Worm (Caenorhabditis elegans): ENCODE data around the gene taf-11.1.

Gene taf-11.1

DNA sequence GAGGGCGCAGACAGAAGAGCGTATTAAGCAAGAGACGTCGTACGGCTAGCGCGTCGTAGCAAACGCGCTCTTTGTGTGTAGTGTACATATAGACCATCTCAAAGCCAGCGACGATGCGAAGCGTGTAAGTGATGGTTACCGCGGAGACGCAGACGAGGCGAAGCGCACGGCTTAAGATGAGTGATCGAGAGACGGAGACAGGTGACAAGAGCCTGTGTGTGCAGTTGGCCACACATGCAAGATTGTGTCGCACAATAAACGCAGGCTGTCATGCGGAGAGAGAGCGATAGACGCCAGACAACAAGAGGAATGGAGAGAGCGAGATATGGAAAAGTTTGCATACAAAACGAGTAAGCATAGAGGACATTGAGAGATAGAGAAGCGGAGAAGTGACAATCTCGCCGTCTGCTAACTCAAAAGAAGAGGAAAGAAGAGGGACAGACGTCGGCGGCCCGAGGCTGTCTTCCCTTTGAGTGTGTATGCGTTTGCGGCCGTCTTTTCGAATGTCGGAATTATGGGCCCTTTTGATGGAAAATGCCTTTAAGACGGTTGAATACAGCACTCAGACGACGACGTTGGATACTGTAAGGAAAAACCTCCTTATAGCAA, 32.1 kb upstream of the taf-11.1 start (continued):
- no peak for TF ChIP-seq unc-130 (tag; optimal IDR thresholded peaks at IDR 0.05)
- TF ChIP-seq isw-1 (GFP tag; IDR thresholded peaks at IDR 0.05): peak; percentile 81
- TF ChIP-seq lin-15B (tag; optimal IDR thresholded peaks at IDR 0.05): no peak
- no peak for TF ChIP-seq nhr-237 (tag; optimal IDR thresholded peaks at IDR 0.05)
- peak; percentile 86 for TF ChIP-seq C04F5.9 (tag; optimal IDR thresholded peaks at IDR 0.05)
- TF ChIP-seq lin-39 (tag; optimal IDR thresholded peaks at IDR 0.05): peak; percentile 84
- peak; percentile 91 for TF ChIP-seq hpl-2 (GFP tag; optimal IDR thresholded peaks at IDR 0.05)
- TF ChIP-seq nhr-20 (tag; optimal IDR thresholded peaks at IDR 0.05): peak; percentile 97
- TF ChIP-seq nhr-77 (tag; optimal IDR thresholded peaks at IDR 0.05): peak; percentile 50
- TF ChIP-seq ceh-8 (GFP tag; optimal IDR thresholded peaks at IDR 0.05): peak; percentile 44
- TF ChIP-seq nhr-84 (tag; optimal IDR thresholded peaks at IDR 0.05): no peak
- TF ChIP-seq fos-1 (tag; optimal IDR thresholded peaks at IDR 0.05): peak; percentile 54
- TF ChIP-seq aha-1 (tag; optimal IDR thresholded peaks at IDR 0.05): peak; percentile 1
- peak; percentile 93 for TF ChIP-seq nhr-19 (GFP tag; conservative IDR thresholded peaks at IDR 0.05)
- TF ChIP-seq alr-1 (tag; optimal IDR thresholded peaks at IDR 0.05; ENCODE audit: borderline replicate concordance): no peak
- TF ChIP-seq egl-27 (tag; optimal IDR thresholded peaks at IDR 0.05): peak in 1 of 2 experiments; percentile 73
- peak; percentile 19 to 45 (median 22) for TF ChIP-seq dpl-1 (GFP tag; optimal IDR thresholded peaks at IDR 0.05)
- peak; percentile 95 for TF ChIP-seq ztf-4 (tag; optimal IDR thresholded peaks at IDR 0.05)
- peak; percentile 84 for TF ChIP-seq mef-2 (tag; optimal IDR thresholded peaks at IDR 0.05)
- TF ChIP-seq efl-1 (optimal IDR thresholded peaks at IDR 0.05): peak; percentile 92 to 99
- TF ChIP-seq efl-1 (GFP tag; optimal IDR thresholded peaks at IDR 0.05 in 1 of 2): peak; percentile 38 to 93
- TF ChIP-seq nhr-47 (tag; optimal IDR thresholded peaks at IDR 0.05): peak; percentile 97
- TF ChIP-seq nhr-28 (tag; optimal IDR thresholded peaks at IDR 0.05): peak; percentile 49
- peak; percentile 96 for TF ChIP-seq dsc-1 (tag; optimal IDR thresholded peaks at IDR 0.05)
- peak in 1 of 2 experiments; percentile 54 for TF ChIP-seq mdl-1 (tag; optimal IDR thresholded peaks at IDR 0.05)
- peak; percentile 98 for TF ChIP-seq swsn-7 (tag; optimal IDR thresholded peaks at IDR 0.05)
- TF ChIP-seq ceh-88 (GFP tag; IDR thresholded peaks at IDR 0.05): peak; percentile 78
- peak; percentile 59 for TF ChIP-seq lin-13 (GFP tag; optimal IDR thresholded peaks at IDR 0.05)
- TF ChIP-seq nhr-85 (tag): peak; percentile 99

DNA sequence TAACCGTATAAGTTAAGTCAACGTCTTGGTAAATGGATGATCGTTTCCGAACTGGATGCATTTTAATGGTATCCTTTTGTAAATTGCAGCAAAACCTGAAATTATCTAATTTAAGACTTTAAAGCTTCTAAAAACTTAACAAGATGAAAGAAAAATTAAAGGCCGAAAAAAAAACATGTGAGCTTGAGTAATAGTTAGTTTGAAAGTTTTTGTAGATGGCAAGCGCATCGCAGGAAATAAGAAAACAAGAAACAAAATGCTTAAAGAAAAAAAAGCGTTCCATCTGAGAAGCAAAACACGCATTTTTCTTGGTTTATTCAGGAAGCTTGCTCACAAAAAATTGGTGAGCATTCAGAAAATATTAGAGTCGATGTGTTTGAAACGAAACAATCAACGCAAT, 19.2 kb upstream of the taf-11.1 start, which contains the start of gene rab-37:
Gene rab-37 (minus strand): TSS at position 101 of the 400 bp plus-strand sequence.
- TF ChIP-seq C04F5.9 (tag; optimal IDR thresholded peaks at IDR 0.05) (no peak), nhr-47 (tag; optimal IDR thresholded peaks at IDR 0.05) (no peak), nhr-20 (tag; optimal IDR thresholded peaks at IDR 0.05) (no peak), fkh-8 (tag; optimal IDR thresholded peaks at IDR 0.05) (no peak), ztf-11 (tag; optimal IDR thresholded peaks at IDR 0.05) (no peak), mdl-1 (tag; optimal IDR thresholded peaks at IDR 0.05) (no peak), elt-2 (tag; optimal IDR thresholded peaks at IDR 0.05) (no peak), efl-3 (GFP tag; optimal IDR thresholded peaks at IDR 0.05) (no peak)

DNA sequence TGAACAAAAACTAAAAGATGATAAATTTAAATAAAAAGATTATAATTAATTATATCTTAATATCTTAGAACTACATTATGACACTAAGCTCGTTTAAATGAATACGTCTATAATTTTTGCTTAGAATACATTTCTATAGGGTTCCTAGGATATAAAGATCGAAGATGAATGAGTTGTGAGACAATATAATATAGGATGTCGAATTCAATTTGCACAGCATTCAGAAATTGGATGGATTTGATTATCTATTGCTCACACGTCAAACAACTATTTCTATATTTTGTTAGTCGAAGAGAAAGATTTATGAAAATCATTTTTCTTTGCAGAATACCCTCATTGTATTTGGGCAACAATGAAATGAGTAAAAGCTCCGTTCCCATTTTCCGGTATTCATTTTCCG, 16.0 kb upstream of the taf-11.1 start:
- TF ChIP-seq lin-14 (GFP tag; optimal IDR thresholded peaks at IDR 0.05): peak; percentile 26
- peak; percentile 43 for TF ChIP-seq fkh-10 (GFP tag; optimal IDR thresholded peaks at IDR 0.05)
- no peak for TF ChIP-seq F16B12.6 (tag; optimal IDR thresholded peaks at IDR 0.05)

DNA sequence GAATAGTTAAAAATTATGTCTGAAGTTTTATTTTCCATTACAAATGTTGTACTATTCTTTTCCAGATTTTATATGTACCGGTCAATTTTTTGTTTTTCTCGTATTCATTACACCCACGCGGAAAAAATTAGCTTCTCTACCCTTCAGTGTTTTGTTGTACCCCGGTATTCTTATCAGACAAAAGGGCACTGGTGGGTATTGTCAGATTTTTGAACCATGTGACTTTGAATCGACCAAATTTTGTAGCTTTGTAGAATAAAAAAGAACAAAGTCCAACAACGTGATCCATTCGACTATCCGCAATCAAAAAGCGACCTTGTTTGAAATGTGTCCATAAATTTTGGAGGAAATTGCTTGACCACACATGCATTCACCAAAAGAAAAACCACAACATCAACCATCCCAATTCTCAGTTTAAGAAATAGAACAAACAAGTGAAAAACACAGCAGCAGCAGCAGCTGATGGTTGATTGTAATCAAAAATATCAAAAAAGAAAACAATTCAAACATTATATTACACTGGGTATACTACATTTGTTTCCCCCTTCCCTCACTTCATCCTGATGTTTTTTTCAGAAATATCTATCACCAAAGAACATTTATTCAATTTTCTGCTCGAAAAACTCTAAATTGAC, 10.4 kb upstream of the taf-11.1 start:
- no peak for TF ChIP-seq nhr-28 (tag; optimal IDR thresholded peaks at IDR 0.05)
- no peak for TF ChIP-seq lin-15B (tag; optimal IDR thresholded peaks at IDR 0.05)
- no peak for TF ChIP-seq dsc-1 (tag; optimal IDR thresholded peaks at IDR 0.05)
- no peak for TF ChIP-seq ama-1 (optimal IDR thresholded peaks at IDR 0.05)
- no peak for TF ChIP-seq nhr-11 (tag; optimal IDR thresholded peaks at IDR 0.05)
- TF ChIP-seq alr-1 (tag; optimal IDR thresholded peaks at IDR 0.05; ENCODE audit: borderline replicate concordance): no peak
- no peak for TF ChIP-seq hpl-2 (GFP tag; optimal IDR thresholded peaks at IDR 0.05)
- TF ChIP-seq zag-1 (tag; optimal IDR thresholded peaks at IDR 0.05): no peak
- TF ChIP-seq mep-1 (tag; optimal IDR thresholded peaks at IDR 0.05): no peak
- no peak for TF ChIP-seq pag-3 (tag; optimal IDR thresholded peaks at IDR 0.05; ENCODE audit: borderline replicate concordance, insufficient read depth)
- TF ChIP-seq isw-1 (GFP tag; IDR thresholded peaks at IDR 0.05): no peak
- TF ChIP-seq nhr-19 (GFP tag; conservative IDR thresholded peaks at IDR 0.05): peak; percentile 30
- TF ChIP-seq snu-23 (GFP tag; optimal IDR thresholded peaks at IDR 0.05): peak; percentile 10
- TF ChIP-seq irx-1 (tag; optimal IDR thresholded peaks at IDR 0.05): no peak
- TF ChIP-seq nhr-237 (tag; optimal IDR thresholded peaks at IDR 0.05): no peak
- TF ChIP-seq nhr-20 (tag; optimal IDR thresholded peaks at IDR 0.05): peak; percentile 44
- TF ChIP-seq lin-13 (GFP tag; optimal IDR thresholded peaks at IDR 0.05): no peak
- no peak for TF ChIP-seq ces-1 (GFP tag; optimal IDR thresholded peaks at IDR 0.05)
- TF ChIP-seq snpc-4 (tag; optimal IDR thresholded peaks at IDR 0.05): no peak
- TF ChIP-seq C16A3.4 (tag; optimal IDR thresholded peaks at IDR 0.05): no peak

All from whole organism, L1 larva.